Worm (Caenorhabditis elegans): ENCODE data around the gene nex-2.

DNA sequence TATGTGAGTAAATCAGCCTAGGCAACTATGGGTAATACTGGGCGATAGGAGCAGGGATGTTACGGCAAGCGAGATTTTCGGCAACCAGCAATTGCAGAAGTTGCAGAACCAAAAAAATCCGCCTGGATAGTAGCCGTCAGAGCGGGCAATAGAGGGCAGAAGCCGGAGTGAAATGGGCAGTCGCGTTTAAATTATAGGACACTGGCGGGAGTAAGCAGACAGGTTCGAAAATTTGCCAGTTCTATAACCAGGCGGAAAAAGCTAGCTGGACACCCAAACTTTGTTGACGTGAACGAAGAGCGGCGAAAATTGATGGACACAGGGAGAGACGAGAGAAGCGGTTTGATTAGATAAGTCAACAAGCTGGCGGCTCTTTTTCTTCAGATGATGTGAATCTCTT, 29.7 kb upstream of the nex-2 start:
- no peak for TF ChIP-seq ref-1 (GFP tag; conservative IDR thresholded peaks at IDR 0.05)
- no peak for TF ChIP-seq tab-1 (GFP tag; IDR thresholded peaks at IDR 0.05)
- TF ChIP-seq ztf-23 (GFP tag; IDR thresholded peaks at IDR 0.05) = no peak
- TF ChIP-seq med-1 (GFP tag; optimal IDR thresholded peaks at IDR 0.05; ENCODE audit: insufficient read depth) = no peak
- TF ChIP-seq klf-2 (GFP tag; conservative IDR thresholded peaks at IDR 0.05) = no peak
- no peak for TF ChIP-seq flt-1 (GFP tag; IDR thresholded peaks at IDR 0.05)
- no peak for TF ChIP-seq T22C8.4 (GFP tag; IDR thresholded peaks at IDR 0.05)
- TF ChIP-seq ztf-29 (GFP tag; IDR thresholded peaks at IDR 0.05) = no peak
- no peak for TF ChIP-seq cog-1 (tag; optimal IDR thresholded peaks at IDR 0.05)

Data from whole organism, midembryonic.